Worm (Caenorhabditis elegans) whole organism, L3 larva: ENCODE results near the gene rpt-1.

Source experiments
- ceh-82 ChIP-seq: fragments of 150-350 bp; optimal IDR thresholded peaks from 2 replicates; lab custom pipeline; 2014; ENCODE audit warnings: missing biosample characterization, missing genetic modification characterization
- fkh-2 ChIP-seq: fragments of 150-350 bp; optimal IDR thresholded peaks from 2 replicates; lab custom pipeline; 2014; ENCODE audit warnings: missing biosample characterization, missing genetic modification reagents, missing genetic modification characterization
- fos-1 ChIP-seq: fragments of 150-350 bp; optimal IDR thresholded peaks from 2 replicates; lab custom pipeline; 2014; ENCODE audit warnings: missing biosample characterization, missing genetic modification characterization
- nfya-1 ChIP-seq: sonication (generic microtip); optimal IDR thresholded peaks from 2 replicates; lab custom pipeline; 2017; ENCODE audit warnings: missing genetic modification characterization, mild to moderate bottlenecking, missing compliant biosample characterization, antibody characterized with exemption, moderate library complexity; ENCODE audit not compliant: insufficient read depth
- nhr-77 ChIP-seq: fragments of 150-350 bp; optimal IDR thresholded peaks from 2 replicates; lab custom pipeline; 2014; ENCODE audit warnings: missing biosample characterization, missing genetic modification characterization
- snpc-4 ChIP-seq: fragments of 150-350 bp; optimal IDR thresholded peaks from 2 replicates; lab custom pipeline; 2014; ENCODE audit warnings: missing biosample characterization, missing genetic modification characterization
- tbx-2 ChIP-seq: sonication (generic microtip); optimal IDR thresholded peaks from 2 replicates; lab custom pipeline; 2016; ENCODE audit warnings: mild to moderate bottlenecking, missing genetic modification characterization, missing compliant biosample characterization
- unc-62 ChIP-seq: fragments of 150-350 bp; sonication (generic microtip); optimal IDR thresholded peaks from 4 replicates; lab custom pipeline; 2014; ENCODE audit warnings: missing biosample characterization, missing genetic modification reagents, missing genetic modification characterization

DNA sequence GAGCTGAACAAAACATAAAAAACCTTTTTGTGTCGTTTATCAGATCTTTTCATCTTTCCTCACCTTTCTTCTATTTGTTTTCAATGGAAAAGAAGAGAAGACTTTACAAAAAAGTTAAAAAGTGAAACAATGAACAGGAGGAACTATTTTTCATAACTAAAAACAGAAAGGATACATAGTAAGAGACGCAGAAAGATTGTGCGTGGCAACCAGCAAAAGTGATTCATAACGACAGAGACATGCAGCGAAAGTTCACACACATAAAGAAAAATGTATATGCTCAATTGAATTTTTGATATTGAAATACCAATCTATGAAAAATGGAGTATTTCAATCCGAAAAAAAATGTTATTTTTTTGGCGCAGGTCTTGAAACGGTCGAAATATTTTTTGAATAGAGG is 7.7 kb upstream of the rpt-1 start:
- TF ChIP-seq fos-1 (tag; lab: Kevin White, UChicago) (no peak), fkh-2 (no peak), nfya-1 (tag; lab: Kevin White, UChicago) (no peak), unc-62 (GFP tag; lab: Kevin White, UChicago) (no peak), nhr-77 (tag; lab: Kevin White, UChicago) (no peak), snpc-4 (tag; lab: Kevin White, UChicago) (no peak), ceh-82 (no peak), tbx-2 (tag; lab: Kevin White, UChicago) (no peak)
